Fruit fly (Drosophila melanogaster): ENCODE data around the gene del.

del gene

DNA sequence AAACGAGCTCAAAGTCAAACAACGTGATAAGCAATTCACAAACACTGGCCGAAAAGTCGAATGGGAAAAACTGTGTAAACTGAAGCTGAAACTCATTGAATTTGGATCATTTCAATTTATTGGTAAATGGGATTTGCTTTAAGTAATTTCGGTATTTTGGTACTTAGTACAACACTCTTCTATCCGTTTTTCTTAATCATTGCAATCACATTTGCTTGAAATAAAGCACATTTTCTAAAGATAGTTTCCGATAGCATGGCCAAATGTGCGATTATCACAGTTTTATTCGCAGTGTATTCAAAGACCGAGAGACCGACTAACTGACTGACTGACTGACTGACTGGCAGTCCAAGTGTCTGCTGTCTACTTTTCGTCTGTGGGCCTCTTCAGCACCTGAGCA, 48.2 kb upstream of the del start (continued):
- TF ChIP-seq psq (GFP tag; optimal IDR thresholded peaks at IDR 0.05), result no peak
- TF ChIP-seq gro (GFP tag; optimal IDR thresholded peaks at IDR 0.05), result no peak
- TF ChIP-seq CG14441 (GFP tag; IDR thresholded peaks at IDR 0.05), result no peak
- no peak for TF ChIP-seq Antp (GFP tag; optimal IDR thresholded peaks at IDR 0.05)
- no peak for TF ChIP-seq CG7786 (GFP tag; optimal IDR thresholded peaks at IDR 0.05)
- no peak for TF ChIP-seq sob (GFP tag; IDR thresholded peaks at IDR 0.05)
- TF ChIP-seq inv (GFP tag; IDR thresholded peaks at IDR 0.05; ENCODE audit: partially characterized antibody), result no peak
- TF ChIP-seq CG12155 (GFP tag; optimal IDR thresholded peaks at IDR 0.05), result no peak
- no peak for TF ChIP-seq Hr3 (GFP tag; optimal IDR thresholded peaks at IDR 0.05)
- TF ChIP-seq D19B (GFP tag; optimal IDR thresholded peaks at IDR 0.05), result no peak
- TF ChIP-seq hb (GFP tag; IDR thresholded peaks at IDR 0.05; ENCODE audit: partially characterized antibody), result no peak
- TF ChIP-seq pzg (GFP tag; optimal IDR thresholded peaks at IDR 0.05), result no peak
- TF ChIP-seq Deaf1 (tag; optimal IDR thresholded peaks at IDR 0.05), result no peak
- TF ChIP-seq Aef1 (GFP tag; IDR thresholded peaks at IDR 0.05), result no peak
- no peak for TF ChIP-seq pros (GFP tag; optimal IDR thresholded peaks at IDR 0.05)
- TF ChIP-seq toy (GFP tag; IDR thresholded peaks at IDR 0.05), result no peak
- TF ChIP-seq Scr (GFP tag; IDR thresholded peaks at IDR 0.05; ENCODE audit: partially characterized antibody), result no peak
- no peak for TF ChIP-seq nom (GFP tag; optimal IDR thresholded peaks at IDR 0.05)
- no peak for TF ChIP-seq NfI (GFP tag; optimal IDR thresholded peaks at IDR 0.05)
- TF ChIP-seq CG15269 (tag; optimal IDR thresholded peaks at IDR 0.05), result peak; percentile 8
- peak; percentile 18 for TF ChIP-seq CG30403 (GFP tag; optimal IDR thresholded peaks at IDR 0.05)
- TF ChIP-seq Dek (tag; optimal IDR thresholded peaks at IDR 0.05), result no peak
- no peak for TF ChIP-seq shn (GFP tag; optimal IDR thresholded peaks at IDR 0.05)
- TF ChIP-seq sd (tag; optimal IDR thresholded peaks at IDR 0.05), result no peak
- TF ChIP-seq CG9817 (tag; optimal IDR thresholded peaks at IDR 0.05), result no peak
- TF ChIP-seq CG7928 (GFP tag; optimal IDR thresholded peaks at IDR 0.05), result no peak
- TF ChIP-seq gce (GFP tag; IDR thresholded peaks at IDR 0.05), result no peak
- no peak for TF ChIP-seq CG12942 (GFP tag; optimal IDR thresholded peaks at IDR 0.05)

DNA sequence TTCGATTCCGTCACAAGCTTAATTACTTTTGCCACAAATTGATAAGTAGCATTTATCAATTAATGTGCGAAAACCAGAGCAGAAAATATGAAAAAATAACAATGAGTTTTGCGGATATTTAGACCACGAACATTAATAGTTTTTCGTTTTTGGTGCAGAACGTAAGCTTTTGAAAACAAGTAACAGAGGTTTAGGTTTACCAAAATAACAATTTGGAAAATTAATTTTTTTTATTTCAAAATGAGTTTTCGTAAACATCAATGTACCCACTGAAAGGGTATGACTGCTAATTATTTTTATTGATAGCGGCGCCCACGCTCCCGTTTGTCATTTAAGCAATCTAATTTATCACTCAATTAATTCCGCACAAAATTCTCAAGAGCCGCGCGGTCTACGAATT, 47.0 kb upstream of the del start:
- TF ChIP-seq CG14710 (tag; optimal IDR thresholded peaks at IDR 0.05), result no peak
- no peak for TF ChIP-seq CG18476 (GFP tag; optimal IDR thresholded peaks at IDR 0.05)
- TF ChIP-seq bowl (GFP tag; IDR thresholded peaks at IDR 0.05), result no peak
- no peak for TF ChIP-seq ab (GFP tag; optimal IDR thresholded peaks at IDR 0.05)
- TF ChIP-seq aop (GFP tag; IDR thresholded peaks at IDR 0.05), result no peak
- TF ChIP-seq D19A (tag; optimal IDR thresholded peaks at IDR 0.05), result peak; percentile 55
- 0 out of 2 replicates have a peak, but pooled peaks have one; percentile 18 for TF ChIP-seq CG7372 (GFP tag; IDR thresholded peaks at IDR 0.05)
- no peak for TF ChIP-seq CG11085 (GFP tag; IDR thresholded peaks at IDR 0.05)
- no peak for TF ChIP-seq sd (tag; optimal IDR thresholded peaks at IDR 0.05)
- no peak for TF ChIP-seq NC2β (GFP tag; optimal IDR thresholded peaks at IDR 0.05)
- no peak for TF ChIP-seq CG31224 (GFP tag; IDR thresholded peaks at IDR 0.05)
- TF ChIP-seq CG17361 (GFP tag; IDR thresholded peaks at IDR 0.05), result no peak
- TF ChIP-seq danr (GFP tag; IDR thresholded peaks at IDR 0.05), result no peak
- TF ChIP-seq cas (GFP tag; IDR thresholded peaks at IDR 0.05), result no peak
- TF ChIP-seq slbo (GFP tag; IDR thresholded peaks at IDR 0.05), result peak; percentile 43; the same call in 1 of the 2 replicates
- TF ChIP-seq nmo (GFP tag; optimal IDR thresholded peaks at IDR 0.05), result no peak
- TF ChIP-seq CG18599 (GFP tag; optimal IDR thresholded peaks at IDR 0.05), result no peak
- TF ChIP-seq CG30020 (tag; optimal IDR thresholded peaks at IDR 0.05), result no peak
- TF ChIP-seq CG13624 (GFP tag; optimal IDR thresholded peaks at IDR 0.05), result no peak
- no peak for TF ChIP-seq CG14667 (GFP tag; IDR thresholded peaks at IDR 0.05)
- TF ChIP-seq Rx (GFP tag; IDR thresholded peaks at IDR 0.05), result no peak
- TF ChIP-seq gcm (GFP tag; optimal IDR thresholded peaks at IDR 0.05), result no peak
- TF ChIP-seq D19B (GFP tag; optimal IDR thresholded peaks at IDR 0.05), result no peak
- TF ChIP-seq Rfx (GFP tag; IDR thresholded peaks at IDR 0.05), result peak; percentile 57; the same call in 1 of the 2 replicates
- TF ChIP-seq rib (GFP tag; IDR thresholded peaks at IDR 0.05), result no peak
- TF ChIP-seq CoRest (tag; optimal IDR thresholded peaks at IDR 0.05), result peak; percentile 28
- no peak for TF ChIP-seq CG8089 (GFP tag; optimal IDR thresholded peaks at IDR 0.05)
